Fruit fly (Drosophila melanogaster): ENCODE results near the gene Coa7.

Coa7 gene

dm6 chrX:23013208-23013607, at the start of gene Coa7, which contains the start of gene Rab21:
Gene Coa7 (plus strand): TSS chrX:23013495.
Gene Rab21 (minus strand): TSS chrX:23013409.
- TF ChIP-seq Gug (GFP tag; IDR thresholded peaks at IDR 0.05) (peak; percentile 17; the same call in 1 of the 4 replicates), Scr (GFP tag; IDR thresholded peaks at IDR 0.05; ENCODE audit: partially characterized antibody) (peak; percentile 95), trem (tag; optimal IDR thresholded peaks at IDR 0.05) (peak; percentile 61), CG15514 (GFP tag; optimal IDR thresholded peaks at IDR 0.05) (peak; percentile 91), ac (GFP tag; optimal IDR thresholded peaks at IDR 0.05) (no peak), mld (GFP tag; IDR thresholded peaks at IDR 0.05; ENCODE audit: partially characterized antibody) (peak; percentile 86), CG33213 (GFP tag; optimal IDR thresholded peaks at IDR 0.05) (peak; percentile 78), CG11560 (tag; IDR thresholded peaks at IDR 0.05) (no peak), CG2116 (GFP tag; optimal IDR thresholded peaks at IDR 0.05) (peak; percentile 76), Ets97D (GFP tag; optimal IDR thresholded peaks at IDR 0.05) (peak; percentile 72), CG12155 (GFP tag; optimal IDR thresholded peaks at IDR 0.05) (peak; percentile 21), Xbp1 (GFP tag; optimal IDR thresholded peaks at IDR 0.05) (peak; percentile 7), HmgZ (tag; optimal IDR thresholded peaks at IDR 0.05) (peak; percentile 50), CG7745 (tag; optimal IDR thresholded peaks at IDR 0.05) (no peak), CG2875 (GFP tag; optimal IDR thresholded peaks at IDR 0.05) (no peak), Bteb2 (GFP tag; optimal IDR thresholded peaks at IDR 0.05) (no peak), MESR4 (GFP tag; optimal IDR thresholded peaks at IDR 0.05) (peak; percentile 37), HLH4C (GFP tag; IDR thresholded peaks at IDR 0.05; ENCODE audit: partially characterized antibody) (peak; percentile 95), zfh2 (GFP tag; optimal IDR thresholded peaks at IDR 0.05) (peak; percentile 25), tgo (GFP tag; IDR thresholded peaks at IDR 0.05) (no peak), Pdp1 (GFP tag; optimal IDR thresholded peaks at IDR 0.05) (peak in 1 of 2 experiments; percentile 75), CG8924 (tag; optimal IDR thresholded peaks at IDR 0.05) (peak; percentile 47), CG2120 (GFP tag; optimal IDR thresholded peaks at IDR 0.05) (peak; percentile 36), CG18619 (GFP tag; optimal IDR thresholded peaks at IDR 0.05) (no peak), CG10267 (tag; optimal IDR thresholded peaks at IDR 0.05) (peak; percentile 92), lilli (GFP tag; optimal IDR thresholded peaks at IDR 0.05) (peak; percentile 29), CG4360 (GFP tag; IDR thresholded peaks at IDR 0.05) (no peak), Elba2 (GFP tag; optimal IDR thresholded peaks at IDR 0.05) (peak; percentile 24), amos (GFP tag; IDR thresholded peaks at IDR 0.05; ENCODE audit: partially characterized antibody) (peak; percentile 96), CG14860 (GFP tag; IDR thresholded peaks at IDR 0.05; ENCODE audit: partially characterized antibody) (peak; percentile 96), CG12659 (GFP tag; optimal IDR thresholded peaks at IDR 0.05) (peak; percentile 65), ato (GFP tag; IDR thresholded peaks at IDR 0.05; ENCODE audit: partially characterized antibody) (peak; percentile 77), CG3163 (GFP tag; optimal IDR thresholded peaks at IDR 0.05) (peak; percentile 20), CG3995 (GFP tag; optimal IDR thresholded peaks at IDR 0.05) (peak; percentile 55), Doc3 (GFP tag; IDR thresholded peaks at IDR 0.05; ENCODE audit: partially characterized antibody) (peak; percentile 96), ind (GFP tag; optimal IDR thresholded peaks at IDR 0.05) (peak; percentile 21), zen2 (GFP tag; IDR thresholded peaks at IDR 0.05; ENCODE audit: partially characterized antibody) (peak; percentile 89), rib (GFP tag; IDR thresholded peaks at IDR 0.05) (no peak), chinmo (GFP tag; IDR thresholded peaks at IDR 0.05; ENCODE audit: partially characterized antibody) (peak; percentile 76; the same call in 2 of the 4 replicates), pum (GFP tag; optimal IDR thresholded peaks at IDR 0.05) (no peak), MBD-R2 (GFP tag; IDR thresholded peaks at IDR 0.05) (peak; percentile 53), Meics (GFP tag; optimal IDR thresholded peaks at IDR 0.05) (no peak), CoRest (tag; optimal IDR thresholded peaks at IDR 0.05) (peak; percentile 21), CG17612 (GFP tag; IDR thresholded peaks at IDR 0.05) (no peak), lbe (GFP tag; optimal IDR thresholded peaks at IDR 0.05) (peak; percentile 31), ash1 (GFP tag; optimal IDR thresholded peaks at IDR 0.05) (no peak), BEAF-32 (GFP tag; optimal IDR thresholded peaks at IDR 0.05) (peak; percentile 95), croc (GFP tag; conservative IDR thresholded peaks at IDR 0.05) (no peak), ewg (GFP tag; optimal IDR thresholded peaks at IDR 0.05) (no peak)

All from whole organism, embryonic.